1 fruit fly cellular context compared by ENCODE assay signal in genomic region chr3L:8455015-8455908, dm6.
TF ChIP-seq lines count a peak whose summit lies in the region.

No protein-coding gene starts in this region.

TF ChIP-seq in whole organism, embryonic, 481 proteins besides CTCF, POLR2A, EP300 and RAD21 (continued from another document and continues in another):
- no peak for TF ChIP-seq CG15479 (GFP tag; optimal IDR thresholded peaks at IDR 0.05; lab: Kevin White, UChicago)
- TF ChIP-seq peb (GFP tag; IDR thresholded peaks at IDR 0.05; lab: Robert Waterston, UW), result no peak; the same call in 1 of the 2 replicates
- TF ChIP-seq chinmo (GFP tag; IDR thresholded peaks at IDR 0.05; lab: Robert Waterston, UW; ENCODE audit: partially characterized antibody), result 0 out of 4 replicates have a peak, but pooled peaks have one; percentile 56
- no peak for TF ChIP-seq kni (GFP tag; optimal IDR thresholded peaks at IDR 0.05; lab: Kevin White, UChicago)
- peak; percentile 40 for TF ChIP-seq CG3838 (GFP tag; optimal IDR thresholded peaks at IDR 0.05; lab: Kevin White, UChicago)
- TF ChIP-seq crc (GFP tag; optimal IDR thresholded peaks at IDR 0.05; lab: Kevin White, UChicago), result peak; percentile 73
- TF ChIP-seq CG32767 (GFP tag; IDR thresholded peaks at IDR 0.05; lab: Robert Waterston, UW), result peak; percentile 74
- peak; percentile 95 for TF ChIP-seq CG6854 (GFP tag; optimal IDR thresholded peaks at IDR 0.05; lab: Kevin White, UChicago)
- TF ChIP-seq Spps (tag; optimal IDR thresholded peaks at IDR 0.05; lab: Kevin White, UChicago), result peak; percentile 77
- TF ChIP-seq ind (GFP tag; optimal IDR thresholded peaks at IDR 0.05; lab: Kevin White, UChicago), result peak; percentile 84
- TF ChIP-seq da (GFP tag; optimal IDR thresholded peaks at IDR 0.05; lab: Kevin White, UChicago), result no peak
- TF ChIP-seq unc-4 (GFP tag; IDR thresholded peaks at IDR 0.05; lab: Robert Waterston, UW; ENCODE audit: partially characterized antibody), result no peak
- TF ChIP-seq CG11560 (tag; IDR thresholded peaks at IDR 0.05; lab: Robert Waterston, UW), result peak; percentile 32; the same call in 1 of the 3 replicates
- peak; percentile 31 for TF ChIP-seq CG1603 (tag; optimal IDR thresholded peaks at IDR 0.05; lab: Kevin White, UChicago)
- peak; percentile 12; the same call in 1 of the 2 replicates for TF ChIP-seq CG8765 (GFP tag; IDR thresholded peaks at IDR 0.05; lab: Robert Waterston, UW)
- peak; percentile 75; the same call in 2 of the 3 replicates for TF ChIP-seq CG6175 (GFP tag; IDR thresholded peaks at IDR 0.05; lab: Robert Waterston, UW)
- TF ChIP-seq CG2129 (GFP tag; IDR thresholded peaks at IDR 0.05; lab: Robert Waterston, UW; ENCODE audit: partially characterized antibody), result no peak
- TF ChIP-seq Poxn (GFP tag; IDR thresholded peaks at IDR 0.05; lab: Robert Waterston, UW), result no peak
- peak; percentile 22 for TF ChIP-seq pum (GFP tag; optimal IDR thresholded peaks at IDR 0.05; lab: Kevin White, UChicago)
- peak; percentile 74 for TF ChIP-seq zen (tag; optimal IDR thresholded peaks at IDR 0.05; lab: Kevin White, UChicago)
- peak; percentile 84 to 89 for TF ChIP-seq bsh (GFP tag; optimal IDR thresholded peaks at IDR 0.05; lab: Kevin White, UChicago)
- TF ChIP-seq CG7745 (tag; optimal IDR thresholded peaks at IDR 0.05; lab: Kevin White, UChicago), result no peak
- TF ChIP-seq bcd (GFP tag; optimal IDR thresholded peaks at IDR 0.05; lab: Kevin White, UChicago), result peak; percentile 92
- peak; percentile 76 for TF ChIP-seq Hsf (GFP tag; optimal IDR thresholded peaks at IDR 0.05; lab: Kevin White, UChicago)
- peak; percentile 25; the same call in 1 of the 2 replicates for TF ChIP-seq CG14667 (GFP tag; IDR thresholded peaks at IDR 0.05; lab: Robert Waterston, UW)
- TF ChIP-seq toy (GFP tag; IDR thresholded peaks at IDR 0.05; lab: Robert Waterston, UW), result 0 out of 2 replicates have a peak, but pooled peaks have one; percentile 25
- peak; percentile 59 for TF ChIP-seq wor (GFP tag; IDR thresholded peaks at IDR 0.05; lab: Robert Waterston, UW)
- TF ChIP-seq CG17359 (tag; optimal IDR thresholded peaks at IDR 0.05; lab: Kevin White, UChicago), result peak; percentile 88
- no peak for TF ChIP-seq fd102C (GFP tag; optimal IDR thresholded peaks at IDR 0.05; lab: Kevin White, UChicago)
- TF ChIP-seq CG3407 (GFP tag; optimal IDR thresholded peaks at IDR 0.05; lab: Kevin White, UChicago), result peak; percentile 80
- no peak for TF ChIP-seq CG10565 (GFP tag; optimal IDR thresholded peaks at IDR 0.05; lab: Kevin White, UChicago)
- TF ChIP-seq CG12744 (GFP tag; optimal IDR thresholded peaks at IDR 0.05; lab: Kevin White, UChicago), result peak; percentile 43
- peak; percentile 90 for TF ChIP-seq CG10209 (GFP tag; optimal IDR thresholded peaks at IDR 0.05; lab: Kevin White, UChicago)
- TF ChIP-seq pho (GFP tag; optimal IDR thresholded peaks at IDR 0.05; lab: Kevin White, UChicago), result no peak
- TF ChIP-seq CG8388 (GFP tag; optimal IDR thresholded peaks at IDR 0.05; lab: Kevin White, UChicago), result peak; percentile 84
- TF ChIP-seq CG30020 (tag; optimal IDR thresholded peaks at IDR 0.05; lab: Kevin White, UChicago), result peak; percentile 48
- TF ChIP-seq ap (GFP tag; IDR thresholded peaks at IDR 0.05; lab: Robert Waterston, UW), result peak; percentile 54
- TF ChIP-seq sqz (GFP tag; optimal IDR thresholded peaks at IDR 0.05; lab: Kevin White, UChicago), result peak; percentile 72
- TF ChIP-seq Oaz (GFP tag; IDR thresholded peaks at IDR 0.05; lab: Robert Waterston, UW), result 0 out of 2 replicates have a peak, but pooled peaks have one; percentile 49
- peak; percentile 34 to 44 for TF ChIP-seq chif (GFP tag; optimal IDR thresholded peaks at IDR 0.05; lab: Kevin White, UChicago)
- peak; percentile 71 for TF ChIP-seq Awh (GFP tag; IDR thresholded peaks at IDR 0.05; lab: Robert Waterston, UW)
- peak; percentile 86 for TF ChIP-seq CG10979 (tag; optimal IDR thresholded peaks at IDR 0.05; lab: Kevin White, UChicago)
- TF ChIP-seq Dad (GFP tag; optimal IDR thresholded peaks at IDR 0.05; lab: Kevin White, UChicago), result peak; percentile 47
- TF ChIP-seq CG9727 (GFP tag; optimal IDR thresholded peaks at IDR 0.05; lab: Kevin White, UChicago), result peak; percentile 94
- TF ChIP-seq CG17612 (GFP tag; IDR thresholded peaks at IDR 0.05; lab: Robert Waterston, UW), result no peak
- TF ChIP-seq z (GFP tag; IDR thresholded peaks at IDR 0.05; lab: Robert Waterston, UW), result no peak
- TF ChIP-seq CG5953 (GFP tag; IDR thresholded peaks at IDR 0.05; lab: Robert Waterston, UW), result peak; percentile 17; the same call in 1 of the 2 replicates
- no peak for TF ChIP-seq stwl (tag; optimal IDR thresholded peaks at IDR 0.05; lab: Kevin White, UChicago)
- peak; percentile 75 for TF ChIP-seq CG8359 (GFP tag; optimal IDR thresholded peaks at IDR 0.05; lab: Kevin White, UChicago; ENCODE audit: borderline replicate concordance)
- TF ChIP-seq CG14050 (GFP tag; IDR thresholded peaks at IDR 0.05; lab: Robert Waterston, UW), result peak; percentile 67
- no peak for TF ChIP-seq lov (optimal IDR thresholded peaks at IDR 0.05; lab: Kevin White, UChicago)
- TF ChIP-seq lov (GFP tag; IDR thresholded peaks at IDR 0.05; lab: Robert Waterston, UW), result no peak
- TF ChIP-seq HmgZ (tag; optimal IDR thresholded peaks at IDR 0.05; lab: Kevin White, UChicago), result peak; percentile 70
- peak; percentile 84; the same call in 2 of the 3 replicates for TF ChIP-seq tgo (GFP tag; IDR thresholded peaks at IDR 0.05; lab: Robert Waterston, UW)
- peak; percentile 51; the same call in 1 of the 3 replicates for TF ChIP-seq jigr1 (GFP tag; IDR thresholded peaks at IDR 0.05; lab: Robert Waterston, UW)
- TF ChIP-seq Myb (GFP tag; optimal IDR thresholded peaks at IDR 0.05; lab: Kevin White, UChicago), result peak; percentile 19
- TF ChIP-seq scrt (GFP tag; optimal IDR thresholded peaks at IDR 0.05; lab: Kevin White, UChicago), result peak; percentile 84
- TF ChIP-seq NC2β (GFP tag; optimal IDR thresholded peaks at IDR 0.05; lab: Kevin White, UChicago), result no peak
- TF ChIP-seq HLHmδ (GFP tag; optimal IDR thresholded peaks at IDR 0.05; lab: Kevin White, UChicago), result no peak
- peak; percentile 88 for TF ChIP-seq corto (GFP tag; optimal IDR thresholded peaks at IDR 0.05; lab: Kevin White, UChicago)
- peak; percentile 55 for TF ChIP-seq CG3995 (GFP tag; optimal IDR thresholded peaks at IDR 0.05; lab: Kevin White, UChicago)
- peak; percentile 69 for TF ChIP-seq Aef1 (GFP tag; IDR thresholded peaks at IDR 0.05; lab: Robert Waterston, UW)
- peak; percentile 85 for TF ChIP-seq CG13775 (GFP tag; optimal IDR thresholded peaks at IDR 0.05; lab: Kevin White, UChicago)
- peak; percentile 60 for TF ChIP-seq CG31224 (GFP tag; IDR thresholded peaks at IDR 0.05; lab: Robert Waterston, UW)
- TF ChIP-seq CG14860 (GFP tag; IDR thresholded peaks at IDR 0.05; lab: Robert Waterston, UW; ENCODE audit: partially characterized antibody), result no peak
- peak; percentile 84 for TF ChIP-seq seq (GFP tag; IDR thresholded peaks at IDR 0.05; lab: Robert Waterston, UW)
- peak; percentile 98 for TF ChIP-seq Deaf1 (tag; optimal IDR thresholded peaks at IDR 0.05; lab: Kevin White, UChicago)
- no peak for TF ChIP-seq wek (GFP tag; optimal IDR thresholded peaks at IDR 0.05; lab: Kevin White, UChicago)
- peak; percentile 48; the same call in 1 of the 3 replicates for TF ChIP-seq otp (GFP tag; IDR thresholded peaks at IDR 0.05; lab: Robert Waterston, UW)
- TF ChIP-seq prd (optimal IDR thresholded peaks at IDR 0.05; lab: Kevin White, UChicago), result no peak
- peak; percentile 77 for TF ChIP-seq prd (GFP tag; IDR thresholded peaks at IDR 0.05; lab: Robert Waterston, UW)
- peak; percentile 78 for TF ChIP-seq Ssrp (tag; optimal IDR thresholded peaks at IDR 0.05; lab: Kevin White, UChicago)
- peak; percentile 87 for TF ChIP-seq salm (tag; optimal IDR thresholded peaks at IDR 0.05; lab: Kevin White, UChicago)
- peak; percentile 95 for TF ChIP-seq dmrt99B (tag; optimal IDR thresholded peaks at IDR 0.05; lab: Kevin White, UChicago)
- TF ChIP-seq CG12391 (tag; optimal IDR thresholded peaks at IDR 0.05; lab: Kevin White, UChicago), result peak; percentile 88
- no peak for TF ChIP-seq Gsc (GFP tag; IDR thresholded peaks at IDR 0.05; lab: Robert Waterston, UW)
- peak; percentile 39 for TF ChIP-seq slp2 (GFP tag; optimal IDR thresholded peaks at IDR 0.05; lab: Kevin White, UChicago)
- TF ChIP-seq Tbp (GFP tag; optimal IDR thresholded peaks at IDR 0.05; lab: Kevin White, UChicago), result no peak
- no peak for TF ChIP-seq emc (GFP tag; optimal IDR thresholded peaks at IDR 0.05; lab: Kevin White, UChicago)
- peak; percentile 64 for TF ChIP-seq CG6654 (GFP tag; optimal IDR thresholded peaks at IDR 0.05; lab: Kevin White, UChicago)
- TF ChIP-seq repo (GFP tag; optimal IDR thresholded peaks at IDR 0.05; lab: Kevin White, UChicago), result peak; percentile 33
- TF ChIP-seq CG11085 (GFP tag; IDR thresholded peaks at IDR 0.05; lab: Robert Waterston, UW), result peak; percentile 51; the same call in 1 of the 2 replicates
- TF ChIP-seq ttk (GFP tag; IDR thresholded peaks at IDR 0.05; lab: Robert Waterston, UW), result peak; percentile 47; the same call in 1 of the 2 replicates
- peak; percentile 60 for TF ChIP-seq CG7987 (GFP tag; optimal IDR thresholded peaks at IDR 0.05; lab: Kevin White, UChicago)
- TF ChIP-seq mirr (GFP tag; optimal IDR thresholded peaks at IDR 0.05; lab: Kevin White, UChicago), result peak; percentile 48
- no peak for TF ChIP-seq ham (GFP tag; IDR thresholded peaks at IDR 0.05; lab: Robert Waterston, UW)
- peak; percentile 92 for TF ChIP-seq CG15011 (GFP tag; optimal IDR thresholded peaks at IDR 0.05; lab: Kevin White, UChicago)
- peak; percentile 95 for TF ChIP-seq CG7839 (tag; optimal IDR thresholded peaks at IDR 0.05; lab: Kevin White, UChicago)
- peak; percentile 48; the same call in 1 of the 2 replicates for TF ChIP-seq rib (GFP tag; IDR thresholded peaks at IDR 0.05; lab: Robert Waterston, UW)
- no peak for TF ChIP-seq Elba2 (GFP tag; optimal IDR thresholded peaks at IDR 0.05; lab: Kevin White, UChicago)
- TF ChIP-seq Hmx (GFP tag; optimal IDR thresholded peaks at IDR 0.05; lab: Kevin White, UChicago), result peak; percentile 53
- peak; percentile 68 for TF ChIP-seq onecut (GFP tag; IDR thresholded peaks at IDR 0.05; lab: Robert Waterston, UW)
- TF ChIP-seq Hr39 (optimal IDR thresholded peaks at IDR 0.05; lab: Kevin White, UChicago), result no peak
- peak; percentile 34; the same call in 1 of the 2 replicates for TF ChIP-seq CG4404 (GFP tag; IDR thresholded peaks at IDR 0.05; lab: Robert Waterston, UW)
- TF ChIP-seq Side (GFP tag; optimal IDR thresholded peaks at IDR 0.05; lab: Kevin White, UChicago), result peak; percentile 63
- TF ChIP-seq Stat92E (GFP tag; optimal IDR thresholded peaks at IDR 0.05; lab: Kevin White, UChicago), result peak in 1 of 3 experiments; percentile 1
- no peak for TF ChIP-seq Ets65A (GFP tag; lab: Kevin White, UChicago)
- TF ChIP-seq CG12071 (GFP tag; optimal IDR thresholded peaks at IDR 0.05; lab: Kevin White, UChicago), result peak; percentile 78
- no peak for TF ChIP-seq CG3163 (GFP tag; optimal IDR thresholded peaks at IDR 0.05; lab: Kevin White, UChicago)
- TF ChIP-seq CG9797 (GFP tag; optimal IDR thresholded peaks at IDR 0.05; lab: Kevin White, UChicago), result peak; percentile 24
- TF ChIP-seq insv (GFP tag; optimal IDR thresholded peaks at IDR 0.05; lab: Kevin White, UChicago), result peak in 1 of 2 experiments; percentile 47
- no peak for TF ChIP-seq Sry-β (GFP tag; optimal IDR thresholded peaks at IDR 0.05; lab: Kevin White, UChicago)
- TF ChIP-seq abd-A (tag; optimal IDR thresholded peaks at IDR 0.05; lab: Kevin White, UChicago), result peak; percentile 32
- peak; percentile 61 for TF ChIP-seq Bteb2 (GFP tag; optimal IDR thresholded peaks at IDR 0.05; lab: Kevin White, UChicago)
- peak; percentile 74 for TF ChIP-seq slbo (GFP tag; IDR thresholded peaks at IDR 0.05; lab: Robert Waterston, UW)
- peak in 1 of 2 experiments; percentile 29 for TF ChIP-seq crp (GFP tag; optimal IDR thresholded peaks at IDR 0.05; lab: Kevin White, UChicago)
- TF ChIP-seq gro (GFP tag; optimal IDR thresholded peaks at IDR 0.05; lab: Kevin White, UChicago), result peak; percentile 62
- TF ChIP-seq CG31441 (GFP tag; IDR thresholded peaks at IDR 0.05; lab: Robert Waterston, UW), result peak; percentile 96
- no peak for TF ChIP-seq CG10959 (GFP tag; IDR thresholded peaks at IDR 0.05; lab: Robert Waterston, UW)
- peak; percentile 76 for TF ChIP-seq ems (GFP tag; optimal IDR thresholded peaks at IDR 0.05; lab: Kevin White, UChicago)
- TF ChIP-seq aop (GFP tag; IDR thresholded peaks at IDR 0.05; lab: Robert Waterston, UW), result no peak
- peak; percentile 83 for TF ChIP-seq CG10543 (GFP tag; optimal IDR thresholded peaks at IDR 0.05; lab: Kevin White, UChicago)
- peak; percentile 89 for TF ChIP-seq CG12299 (tag; optimal IDR thresholded peaks at IDR 0.05; lab: Kevin White, UChicago)
- TF ChIP-seq fd64A (GFP tag; optimal IDR thresholded peaks at IDR 0.05; lab: Kevin White, UChicago), result peak; percentile 56
- peak; percentile 73 for TF ChIP-seq lilli (GFP tag; optimal IDR thresholded peaks at IDR 0.05; lab: Kevin White, UChicago)
- TF ChIP-seq Dfd (GFP tag; optimal IDR thresholded peaks at IDR 0.05; lab: Kevin White, UChicago), result peak in 1 of 2 experiments; percentile 6
- TF ChIP-seq CG15696 (tag; optimal IDR thresholded peaks at IDR 0.05; lab: Kevin White, UChicago), result peak; percentile 40
- TF ChIP-seq dmrt11E (tag; optimal IDR thresholded peaks at IDR 0.05; lab: Kevin White, UChicago), result peak; percentile 62
- peak in 1 of 2 experiments; percentile 89 for TF ChIP-seq Hr78 (GFP tag; optimal IDR thresholded peaks at IDR 0.05; lab: Kevin White, UChicago)
- TF ChIP-seq row (GFP tag; IDR thresholded peaks at IDR 0.05; lab: Robert Waterston, UW), result peak; percentile 78
- TF ChIP-seq CG9609 (GFP tag; optimal IDR thresholded peaks at IDR 0.05; lab: Kevin White, UChicago), result peak; percentile 17
- TF ChIP-seq h (optimal IDR thresholded peaks at IDR 0.05; lab: Kevin White, UChicago), result no peak
- peak; percentile 83 for TF ChIP-seq CG14710 (tag; optimal IDR thresholded peaks at IDR 0.05; lab: Kevin White, UChicago)
- peak; percentile 73 for TF ChIP-seq YL-1 (GFP tag; optimal IDR thresholded peaks at IDR 0.05; lab: Kevin White, UChicago)
- TF ChIP-seq eyg (GFP tag; optimal IDR thresholded peaks at IDR 0.05; lab: Kevin White, UChicago), result peak; percentile 0
- TF ChIP-seq nmo (GFP tag; optimal IDR thresholded peaks at IDR 0.05; lab: Kevin White, UChicago), result peak; percentile 94
- peak; percentile 84 for TF ChIP-seq vvl (GFP tag; IDR thresholded peaks at IDR 0.05; lab: Robert Waterston, UW)
- TF ChIP-seq Bdp1 (GFP tag; optimal IDR thresholded peaks at IDR 0.05; lab: Kevin White, UChicago), result peak; percentile 40
- peak; percentile 89 for TF ChIP-seq CG18476 (GFP tag; optimal IDR thresholded peaks at IDR 0.05; lab: Kevin White, UChicago)
- peak; percentile 86 for TF ChIP-seq ATbp (GFP tag; optimal IDR thresholded peaks at IDR 0.05; lab: Kevin White, UChicago)
